Worm (Caenorhabditis elegans): ENCODE data around the gene unc-33.

Gene unc-33

DNA sequence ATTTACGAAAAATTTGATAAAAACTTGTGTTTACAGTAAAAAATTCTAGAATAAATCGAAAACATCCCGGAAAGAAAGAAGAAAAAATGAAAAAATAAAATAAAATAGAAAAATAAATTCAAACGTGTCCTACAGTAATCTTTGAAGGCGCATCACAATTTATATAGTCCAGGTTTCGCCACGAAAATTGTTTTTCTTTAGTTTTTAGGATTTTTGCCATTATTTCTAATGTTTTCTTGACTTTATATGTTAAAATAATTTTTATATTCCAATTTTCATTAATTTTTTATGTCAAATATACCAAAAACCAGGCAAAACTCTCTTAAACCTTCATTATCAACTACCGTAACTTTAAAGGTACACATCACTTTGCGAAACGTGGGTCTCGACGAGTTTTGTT, 896 bp downstream of the unc-33 start:
- no peak for TF ChIP-seq nhr-11 (tag; optimal IDR thresholded peaks at IDR 0.05)
- TF ChIP-seq mdl-1 (tag; optimal IDR thresholded peaks at IDR 0.05) = no peak
- no peak for TF ChIP-seq nhr-84 (tag; optimal IDR thresholded peaks at IDR 0.05)
- TF ChIP-seq mef-2 (tag; optimal IDR thresholded peaks at IDR 0.05) = no peak
- TF ChIP-seq ztf-4 (tag; optimal IDR thresholded peaks at IDR 0.05) = no peak
- no peak for TF ChIP-seq unc-98 (GFP tag; IDR thresholded peaks at IDR 0.05)
- TF ChIP-seq nhr-28 (tag; optimal IDR thresholded peaks at IDR 0.05) = no peak
- TF ChIP-seq unc-62 (GFP tag; optimal IDR thresholded peaks at IDR 0.05) = no peak
- no peak for TF ChIP-seq ama-1 (optimal IDR thresholded peaks at IDR 0.05)
- TF ChIP-seq nhr-77 (tag; optimal IDR thresholded peaks at IDR 0.05) = no peak
- TF ChIP-seq unc-86 (tag; optimal IDR thresholded peaks at IDR 0.05) = no peak
- TF ChIP-seq jun-1 (tag; optimal IDR thresholded peaks at IDR 0.05) = no peak

- TF ChIP-seq C04F5.9 (tag; optimal IDR thresholded peaks at IDR 0.05) (no peak), egl-13 (tag; optimal IDR thresholded peaks at IDR 0.05) (peak; percentile 6), jun-1 (tag; optimal IDR thresholded peaks at IDR 0.05) (no peak), swsn-7 (tag; optimal IDR thresholded peaks at IDR 0.05) (peak; percentile 76), fkh-4 (tag; optimal IDR thresholded peaks at IDR 0.05; ENCODE audit: borderline replicate concordance) (no peak), dsc-1 (tag; optimal IDR thresholded peaks at IDR 0.05) (peak; percentile 33), efl-1 (optimal IDR thresholded peaks at IDR 0.05) (peak; percentile 76 to 91), efl-1 (GFP tag; optimal IDR thresholded peaks at IDR 0.05 in 1 of 2) (peak; percentile 26 to 89), ceh-88 (GFP tag; IDR thresholded peaks at IDR 0.05) (no peak), unc-98 (GFP tag; IDR thresholded peaks at IDR 0.05) (no peak), ceh-8 (GFP tag; optimal IDR thresholded peaks at IDR 0.05) (peak; percentile 0), xbp-1 (tag; optimal IDR thresholded peaks at IDR 0.05) (peak; percentile 48), zip-4 (GFP tag; optimal IDR thresholded peaks at IDR 0.05) (no peak), tbx-2 (tag; optimal IDR thresholded peaks at IDR 0.05) (peak; percentile 63), vab-15 (tag; optimal IDR thresholded peaks at IDR 0.05) (no peak), egl-27 (tag; optimal IDR thresholded peaks at IDR 0.05) (no peak), F16B12.6 (tag; optimal IDR thresholded peaks at IDR 0.05) (peak; percentile 4), nhr-47 (tag; optimal IDR thresholded peaks at IDR 0.05) (peak; percentile 74), ztf-11 (tag; optimal IDR thresholded peaks at IDR 0.05) (peak in 1 of 2 experiments; percentile 35), mab-9 (GFP tag; IDR thresholded peaks at IDR 0.05) (no peak), blmp-1 (tag; optimal IDR thresholded peaks at IDR 0.05) (peak; percentile 98), snpc-4 (tag; optimal IDR thresholded peaks at IDR 0.05) (peak; percentile 88), lin-35 (GFP tag; optimal IDR thresholded peaks at IDR 0.05) (peak; percentile 16 to 28), aly-2 (tag; optimal IDR thresholded peaks at IDR 0.05) (no peak), nhr-19 (GFP tag; conservative IDR thresholded peaks at IDR 0.05) (peak; percentile 32), skn-1 (tag; optimal IDR thresholded peaks at IDR 0.05) (no peak), fkh-10 (GFP tag; optimal IDR thresholded peaks at IDR 0.05) (peak; percentile 8), lin-14 (GFP tag; optimal IDR thresholded peaks at IDR 0.05) (peak; percentile 84), ets-5 (GFP tag; IDR thresholded peaks at IDR 0.05) (no peak), lin-13 (GFP tag; optimal IDR thresholded peaks at IDR 0.05) (peak; percentile 3), dpl-1 (GFP tag; optimal IDR thresholded peaks at IDR 0.05) (peak; percentile 3 to 33 (median 29)), lsy-2 (tag; optimal IDR thresholded peaks at IDR 0.05) (peak; percentile 31 to 60), isw-1 (GFP tag; IDR thresholded peaks at IDR 0.05) (peak; percentile 54), mdl-1 (tag; optimal IDR thresholded peaks at IDR 0.05) (peak in 1 of 2 experiments; percentile 41), fkh-8 (tag; optimal IDR thresholded peaks at IDR 0.05) (peak; percentile 8), nhr-90 (tag; optimal IDR thresholded peaks at IDR 0.05; ENCODE audit: poor library complexity) (peak; percentile 1), unc-86 (tag; optimal IDR thresholded peaks at IDR 0.05) (peak; percentile 63), nhr-71 (tag; optimal IDR thresholded peaks at IDR 0.05) (peak; percentile 64), sptf-1 (tag; optimal IDR thresholded peaks at IDR 0.05) (no peak), ceh-82 (tag; optimal IDR thresholded peaks at IDR 0.05) (peak; percentile 37 to 66 (median 53)), snu-23 (GFP tag; optimal IDR thresholded peaks at IDR 0.05) (peak; percentile 60), C16A3.4 (tag; optimal IDR thresholded peaks at IDR 0.05) (no peak), hlh-4 (tag; optimal IDR thresholded peaks at IDR 0.05) (no peak)
Observed at ce11 chrIV:3519352-3519751, 2.7 kb downstream of the unc-33 start.

All from whole organism, L1 larva.